Worm (Caenorhabditis elegans): ENCODE data around the gene C29F5.8.

ce11 chrII:6311888-6312287 lies 5.7 kb downstream of the C29F5.8 start:
- no peak for TF ChIP-seq egl-18 (GFP tag; IDR thresholded peaks at IDR 0.05)
- TF ChIP-seq mcd-1 (GFP tag; IDR thresholded peaks at IDR 0.05) = no peak
- TF ChIP-seq aptf-3 (GFP tag; IDR thresholded peaks at IDR 0.05) = no peak
- TF ChIP-seq F33H1.4 (GFP tag; IDR thresholded peaks at IDR 0.05) = no peak
- TF ChIP-seq snpc-4 (GFP tag; optimal IDR thresholded peaks at IDR 0.05) = no peak
- no peak for TF ChIP-seq snpc-4 (tag; optimal IDR thresholded peaks at IDR 0.05)
- no peak for TF ChIP-seq athp-1 (tag; optimal IDR thresholded peaks at IDR 0.05)
- TF ChIP-seq unc-62 (GFP tag; optimal IDR thresholded peaks at IDR 0.05) = no peak
- TF ChIP-seq pbrm-1 (GFP tag; IDR thresholded peaks at IDR 0.05) = no peak

Measured in whole organism, young adult.